Worm (Caenorhabditis elegans) whole organism, young adult: ENCODE data around the gene mtx-2.

ENCODE experiments used
- B0019.2 ChIP-seq: fragments of 200-800 bp; sonication (Bioruptor generic); conservative IDR thresholded peaks from 2 replicates; pipeline ENCODE4 v1.3.6; 2022; ENCODE audit warnings: missing genetic modification reagents, missing genetic modification characterization, missing compliant biosample characterization
- B0035.1 ChIP-seq: sonication (generic microtip); optimal IDR thresholded peaks from 2 replicates; lab custom pipeline; 2016; ENCODE audit warnings: missing genetic modification characterization, mild to moderate bottlenecking, missing compliant biosample characterization, missing genotype, missing genetic modification reagents
- F37B4.10 ChIP-seq: fragments of 200-800 bp; sonication (Bioruptor generic); IDR thresholded peaks from 2 replicates; pipeline ENCODE4 v1.3.6; 2022; ENCODE audit warnings: missing genetic modification characterization, missing compliant biosample characterization
- F49E8.2 ChIP-seq: sonication (generic microtip); optimal IDR thresholded peaks from 3 replicates; lab custom pipeline; 2017; ENCODE audit warnings: missing genetic modification characterization, mild to moderate bottlenecking, missing compliant biosample characterization, antibody characterized with exemption, moderate library complexity; ENCODE audit not compliant: insufficient read depth
- F52B5.7 ChIP-seq: sonication (generic microtip); optimal IDR thresholded peaks from 2 replicates; lab custom pipeline; 2016; ENCODE audit warnings: mild to moderate bottlenecking, missing genetic modification characterization, missing compliant biosample characterization
- F57C9.4 ChIP-seq: sonication (generic microtip); optimal IDR thresholded peaks from 2 replicates; lab custom pipeline; 2017; ENCODE audit warnings: mild to moderate bottlenecking, missing genetic modification characterization, missing compliant biosample characterization
- Y53F4B.3 ChIP-seq: fragments of 200-800 bp; sonication (Bioruptor generic); IDR thresholded peaks from 2 replicates; pipeline ENCODE4 v1.3.6; 2022; ENCODE audit warnings: missing genetic modification reagents, missing genetic modification characterization, missing compliant biosample characterization
- Y56A3A.18 ChIP-seq: fragments of 200-800 bp; sonication (Bioruptor generic); IDR thresholded peaks from 2 replicates; pipeline ENCODE4 v1.3.6; 2022; ENCODE audit warnings: missing genetic modification reagents, missing genetic modification characterization, missing compliant biosample characterization
- Y79H2A.3 ChIP-seq: fragments of 200-800 bp; sonication (Bioruptor generic); conservative IDR thresholded peaks from 2 replicates; pipeline ENCODE4 v1.3.6; 2022; ENCODE audit warnings: missing genetic modification reagents, missing genetic modification characterization, missing compliant biosample characterization
- ama-1 ChIP-seq, 3 experiments: fragments of 150-350 bp in 1 of 3; sonication (generic microtip) in 2 of 3; optimal IDR thresholded peaks; 2 replicates each; lab custom pipeline; 2014 to 2018; ENCODE audit warnings: missing biosample characterization in 2 of 3, missing genetic modification characterization in 2 of 3, missing genetic modification reagents in 2 of 3
- atf-7 ChIP-seq: sonication (generic microtip); optimal IDR thresholded peaks from 2 replicates; lab custom pipeline; 2017; ENCODE audit warnings: mild to moderate bottlenecking, missing genetic modification characterization, missing compliant biosample characterization
- ceh-40 ChIP-seq: fragments of 200-800 bp; sonication (Bioruptor generic); IDR thresholded peaks from 2 replicates; pipeline ENCODE4 v1.3.6; 2022; ENCODE audit warnings: missing genetic modification characterization, missing compliant biosample characterization
- ceh-79 ChIP-seq: sonication (generic microtip); optimal IDR thresholded peaks from 2 replicates; lab custom pipeline; 2017; ENCODE audit warnings: mild to moderate bottlenecking, missing genetic modification characterization, missing compliant biosample characterization
- ceh-91 ChIP-seq: fragments of 200-800 bp; sonication (Bioruptor generic); IDR thresholded peaks from 2 replicates; pipeline ENCODE4 v1.3.6; 2022; ENCODE audit warnings: missing genetic modification reagents, missing genetic modification characterization, missing compliant biosample characterization
- die-1 ChIP-seq: sonication (generic microtip); optimal IDR thresholded peaks from 2 replicates; lab custom pipeline; 2016; ENCODE audit warnings: missing genotype, mild to moderate bottlenecking, missing genetic modification characterization, missing compliant biosample characterization
- efl-1 ChIP-seq: fragments of 150-350 bp; optimal IDR thresholded peaks from 2 replicates; lab custom pipeline; 2014; ENCODE audit warnings: missing biosample characterization, missing genetic modification reagents, missing genetic modification characterization
- egl-18 ChIP-seq: fragments of 200-800 bp; sonication (Bioruptor generic); IDR thresholded peaks from 2 replicates; pipeline ENCODE4 v1.3.6; 2022; ENCODE audit warnings: missing genetic modification reagents, missing genetic modification characterization, missing compliant biosample characterization
- ekl-4 ChIP-seq: fragments of 200-800 bp; sonication (Bioruptor generic); IDR thresholded peaks from 2 replicates; pipeline ENCODE4 v1.3.6; 2022; ENCODE audit warnings: missing genetic modification reagents, missing genetic modification characterization, missing compliant biosample characterization
- him-1 ChIP-seq: sonication (generic microtip); optimal IDR thresholded peaks from 2 replicates; lab custom pipeline; 2016; ENCODE audit warnings: missing genotype, missing genetic modification reagents, missing genetic modification characterization, missing compliant biosample characterization
- hlh-12 ChIP-seq: sonication (generic microtip); optimal IDR thresholded peaks from 2 replicates; lab custom pipeline; 2016; ENCODE audit warnings: missing genetic modification characterization, missing compliant biosample characterization
- hmg-20 ChIP-seq: fragments of 200-800 bp; sonication (Bioruptor generic); IDR thresholded peaks from 2 replicates; pipeline ENCODE4 v1.3.6; 2022; ENCODE audit warnings: missing genetic modification reagents, missing genetic modification characterization, missing compliant biosample characterization
- hrde-1 ChIP-seq: sonication (generic microtip); optimal IDR thresholded peaks from 2 replicates; lab custom pipeline; 2016; ENCODE audit warnings: missing genetic modification characterization, mild to moderate bottlenecking, missing compliant biosample characterization, moderate library complexity, missing genotype, missing genetic modification reagents, borderline replicate concordance
- hsf-1 ChIP-seq: fragments of 200-800 bp; sonication (Bioruptor generic); IDR thresholded peaks from 2 replicates; pipeline ENCODE4 v1.3.6; 2022; ENCODE audit warnings: missing genetic modification reagents, missing genetic modification characterization, missing compliant biosample characterization
- lin-54 ChIP-seq: fragments of 200-800 bp; sonication (Bioruptor generic); optimal IDR thresholded peaks from 2 replicates; lab custom pipeline; 2018; ENCODE audit warnings: mild to moderate bottlenecking, missing genetic modification characterization, missing compliant biosample characterization
- lsl-1 ChIP-seq: fragments of 200-800 bp; sonication (Bioruptor generic); optimal IDR thresholded peaks from 2 replicates; lab custom pipeline; 2018; ENCODE audit warnings: mild to moderate bottlenecking, missing genetic modification characterization, moderate library complexity, missing compliant biosample characterization
- madf-10 ChIP-seq: sonication (generic microtip); optimal IDR thresholded peaks from 2 replicates; lab custom pipeline; 2016; ENCODE audit warnings: mild to moderate bottlenecking, missing genetic modification characterization, missing compliant biosample characterization
- mel-28 ChIP-seq: sonication (generic microtip); optimal IDR thresholded peaks from 2 replicates; lab custom pipeline; 2016; ENCODE audit warnings: borderline replicate concordance, mild to moderate bottlenecking, missing genetic modification characterization, missing compliant biosample characterization
- nfya-1 ChIP-seq: sonication (generic microtip); optimal IDR thresholded peaks from 2 replicates; lab custom pipeline; 2017; ENCODE audit warnings: antibody characterized with exemption, missing compliant biosample characterization, missing genetic modification characterization, borderline replicate concordance; ENCODE audit not compliant: insufficient read depth
- nfya-2 ChIP-seq: fragments of 200-800 bp; sonication (Bioruptor generic); IDR thresholded peaks from 2 replicates; pipeline ENCODE4 v1.3.6; 2022; ENCODE audit warnings: missing genetic modification reagents, missing genetic modification characterization, missing compliant biosample characterization
- nfyb-1 ChIP-seq: fragments of 200-800 bp; sonication (Bioruptor generic); IDR thresholded peaks from 2 replicates; pipeline ENCODE4 v1.3.6; 2022; ENCODE audit warnings: missing genetic modification reagents, missing genetic modification characterization, missing compliant biosample characterization
- nhr-120 ChIP-seq: fragments of 200-800 bp; sonication (Bioruptor generic); IDR thresholded peaks from 2 replicates; pipeline ENCODE4 v1.3.6; 2022; ENCODE audit warnings: missing genetic modification characterization, missing compliant biosample characterization
- nhr-179 ChIP-seq: sonication (generic microtip); optimal IDR thresholded peaks from 2 replicates; lab custom pipeline; 2016; ENCODE audit warnings: mild to moderate bottlenecking, missing genetic modification characterization, missing compliant biosample characterization
- nhr-27 ChIP-seq: fragments of 200-800 bp; sonication (Bioruptor generic); optimal IDR thresholded peaks from 2 replicates; lab custom pipeline; 2018; ENCODE audit warnings: mild to moderate bottlenecking, missing genetic modification characterization, moderate library complexity, missing compliant biosample characterization
- nhr-80 ChIP-seq: sonication (generic microtip); optimal IDR thresholded peaks from 2 replicates; lab custom pipeline; 2016; ENCODE audit warnings: missing genetic modification characterization, missing compliant biosample characterization
- nhr-90 ChIP-seq: sonication (generic microtip); optimal IDR thresholded peaks from 2 replicates; lab custom pipeline; 2016; ENCODE audit warnings: missing genotype, mild to moderate bottlenecking, missing genetic modification characterization, missing compliant biosample characterization
- pha-4 ChIP-seq: fragments of 150-350 bp; sonication (generic microtip); optimal IDR thresholded peaks from 2 replicates; lab custom pipeline; 2014; ENCODE audit warnings: missing biosample characterization, missing genetic modification reagents, missing genetic modification characterization
- rcor-1 ChIP-seq: fragments of 200-800 bp; sonication (Bioruptor generic); IDR thresholded peaks from 2 replicates; pipeline ENCODE4 v1.3.6; 2022; ENCODE audit warnings: missing genetic modification reagents, missing genetic modification characterization, missing compliant biosample characterization
- rpc-1 ChIP-seq, 2 experiments: fragments of 150-350 bp in 1 of 2; sonication (generic microtip) in 1 of 2; optimal IDR thresholded peaks; 2 replicates each; lab custom pipeline; 2014 to 2018; ENCODE audit warnings: missing biosample characterization in 1 of 2, missing genetic modification characterization in 1 of 2, missing genetic modification reagents in 1 of 2, missing genotype in 1 of 2
- sea-2 ChIP-seq: fragments of 200-800 bp; sonication (Bioruptor generic); IDR thresholded peaks from 2 replicates; pipeline ENCODE4 v1.3.6; 2022; ENCODE audit warnings: missing genetic modification characterization, missing compliant biosample characterization
- snpc-1.3 ChIP-seq: sonication (generic microtip); optimal IDR thresholded peaks from 2 replicates; lab custom pipeline; 2017; ENCODE audit warnings: missing genetic modification characterization, mild to moderate bottlenecking, missing compliant biosample characterization, antibody characterized with exemption, moderate library complexity, missing genotype, missing genetic modification reagents; ENCODE audit not compliant: insufficient read depth
- unc-62 ChIP-seq: fragments of 150-350 bp; optimal IDR thresholded peaks from 2 replicates; lab custom pipeline; 2014; ENCODE audit warnings: missing biosample characterization, missing genetic modification reagents, missing genetic modification characterization
- zfh-2 ChIP-seq: fragments of 200-800 bp; sonication (Bioruptor generic); conservative IDR thresholded peaks from 2 replicates; pipeline ENCODE4 v1.3.6; 2022; ENCODE audit warnings: missing genetic modification reagents, missing genetic modification characterization, missing compliant biosample characterization
- ztf-25 ChIP-seq: fragments of 200-800 bp; sonication (Bioruptor generic); IDR thresholded peaks from 2 replicates; pipeline ENCODE4 v1.3.6; 2022; ENCODE audit warnings: missing genetic modification reagents, missing genetic modification characterization, missing compliant biosample characterization
- ztf-3 ChIP-seq: fragments of 200-800 bp; sonication (Bioruptor generic); optimal IDR thresholded peaks from 2 replicates; lab custom pipeline; 2018; ENCODE audit warnings: mild to moderate bottlenecking, missing genetic modification characterization, missing compliant biosample characterization
- ztf-6 ChIP-seq: fragments of 200-800 bp; sonication (Bioruptor generic); IDR thresholded peaks from 2 replicates; pipeline ENCODE4 v1.3.6; 2022; ENCODE audit warnings: missing genetic modification reagents, missing genetic modification characterization, missing compliant biosample characterization

Gene mtx-2

DNA sequence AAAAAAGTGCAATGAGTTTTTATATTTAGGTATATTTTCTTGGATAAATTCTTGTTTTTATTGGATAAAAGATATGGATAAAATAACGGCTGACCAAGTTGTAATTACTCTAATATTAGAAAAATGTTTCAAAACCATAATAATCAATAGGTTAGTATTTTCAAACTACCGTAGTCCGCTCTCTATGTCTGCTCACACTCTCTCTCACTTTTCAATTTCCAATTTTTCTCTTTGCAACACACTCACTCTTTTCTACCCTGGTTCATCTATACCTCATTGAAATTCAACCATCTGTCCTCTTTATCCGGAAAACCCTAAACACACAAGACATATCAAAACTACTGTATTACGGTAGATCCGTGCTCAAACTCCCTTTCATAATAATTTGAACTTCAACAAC, 15.9 kb upstream of the mtx-2 start:
- TF ChIP-seq efl-1 (no peak), F52B5.7 (tag; lab: Kevin White, UChicago) (no peak), rcor-1 (no peak), rpc-1 (optimal IDR thresholded peaks at IDR 0.05; lab: Kevin White, UChicago) (no peak), rpc-1 (tag; optimal IDR thresholded peaks at IDR 0.05; lab: Kevin White, UChicago) (no peak), nfyb-1 (GFP tag; lab: Robert Waterston, UW) (no peak), lin-54 (no peak), hmg-20 (GFP tag; lab: Robert Waterston, UW) (no peak), atf-7 (no peak)

DNA sequence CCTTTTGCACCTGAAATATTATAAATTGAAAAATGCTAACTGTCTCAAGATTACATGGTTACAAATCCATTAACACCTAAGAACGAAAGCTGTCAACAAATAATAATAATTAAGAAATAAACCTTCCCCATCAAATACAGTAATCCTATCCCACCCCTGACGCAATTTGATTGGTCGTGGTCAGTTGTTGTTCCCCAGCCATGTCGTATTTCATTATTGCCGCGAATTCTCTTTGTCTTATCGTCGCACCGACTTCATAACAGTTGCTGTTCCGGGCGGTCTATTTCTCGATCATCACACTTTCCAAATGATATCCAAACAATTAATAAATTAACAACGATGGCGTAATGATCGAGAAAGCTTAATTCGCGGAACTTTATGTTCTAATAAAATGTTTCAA, 15.1 kb upstream of the mtx-2 start:
- no peak for TF ChIP-seq ceh-40 (GFP tag; lab: Robert Waterston, UW)
- TF ChIP-seq Y79H2A.3: no peak
- no peak for TF ChIP-seq mel-28
- no peak for TF ChIP-seq efl-1
- no peak for TF ChIP-seq nhr-27 (tag; lab: Kevin White, UChicago)
- TF ChIP-seq nfya-1 (tag; lab: Kevin White, UChicago): no peak
- no peak for TF ChIP-seq F57C9.4
- TF ChIP-seq nfya-2: no peak
- TF ChIP-seq hlh-12 (tag; lab: Kevin White, UChicago): no peak
- no peak for TF ChIP-seq rpc-1 (optimal IDR thresholded peaks at IDR 0.05; lab: Kevin White, UChicago)
- no peak for TF ChIP-seq rpc-1 (tag; optimal IDR thresholded peaks at IDR 0.05; lab: Kevin White, UChicago)
- TF ChIP-seq ztf-3 (GFP tag; lab: Kevin White, UChicago): no peak
- TF ChIP-seq F37B4.10: no peak
- no peak for TF ChIP-seq unc-62
- TF ChIP-seq ceh-79: no peak
- no peak for TF ChIP-seq hrde-1 (tag; lab: Kevin White, UChicago)
- TF ChIP-seq nhr-179 (tag; lab: Kevin White, UChicago): no peak
- no peak for TF ChIP-seq nhr-120 (GFP tag; lab: Robert Waterston, UW)
- no peak for TF ChIP-seq egl-18 (GFP tag; lab: Robert Waterston, UW)
- no peak for TF ChIP-seq nhr-90 (tag; lab: Kevin White, UChicago)

DNA sequence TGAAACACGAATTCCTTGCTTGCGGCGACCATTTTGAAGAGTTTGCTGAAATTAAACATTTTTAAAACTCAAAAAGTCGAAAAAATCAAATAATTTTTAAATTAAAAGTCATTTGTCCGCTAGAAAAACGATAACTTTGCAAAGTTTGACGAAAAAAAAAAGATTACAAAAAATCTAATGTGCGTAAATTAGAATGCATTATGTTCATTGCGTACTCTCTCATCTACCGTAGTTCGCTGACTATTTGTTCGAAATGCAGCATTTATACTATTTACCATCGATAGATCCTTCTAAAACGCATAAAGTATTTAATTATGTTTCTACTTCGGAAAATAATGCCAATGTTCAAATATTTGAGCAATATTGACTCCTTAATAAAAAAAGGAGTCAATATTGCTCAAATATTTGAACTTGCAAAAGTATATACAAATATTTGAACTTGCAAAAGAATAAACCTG, 12.6 kb upstream of the mtx-2 start, which contains the start of gene bath-15:
TSS of gene bath-15 (minus strand) at position 51 of the 458 bp plus-strand sequence.
- TF ChIP-seq Y53F4B.3 (no peak), lsl-1 (GFP tag; lab: Kevin White, UChicago) (peak; percentile 61), B0019.2 (no peak), Y56A3A.18 (GFP tag; lab: Robert Waterston, UW) (no peak)

DNA sequence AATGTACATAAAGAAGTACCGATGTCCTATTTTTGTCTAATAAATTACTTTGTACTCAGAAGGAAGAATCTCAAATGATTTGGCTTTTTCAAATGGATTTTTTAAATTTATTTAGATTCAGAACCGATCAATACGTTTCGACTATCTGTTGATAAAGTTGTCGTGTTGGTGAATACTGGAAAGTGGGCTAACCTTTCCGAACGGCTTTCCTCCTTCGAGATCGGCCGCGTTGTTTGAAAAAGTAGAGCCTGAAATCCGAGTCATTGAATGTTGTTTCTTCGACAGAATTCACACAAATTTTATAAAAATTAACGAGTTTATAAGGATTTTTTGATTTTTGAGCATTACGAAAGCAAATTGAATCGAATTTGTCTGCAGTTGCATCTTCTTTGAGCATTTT, 10.4 kb upstream of the mtx-2 start:
- TF ChIP-seq zfh-2 (GFP tag; lab: Robert Waterston, UW): no peak
- TF ChIP-seq B0035.1 (tag; lab: Kevin White, UChicago): no peak
- no peak for TF ChIP-seq pha-4
- no peak for TF ChIP-seq ztf-25 (GFP tag; lab: Robert Waterston, UW)
- no peak for TF ChIP-seq ceh-91 (GFP tag; lab: Robert Waterston, UW)
- no peak for TF ChIP-seq ztf-6
- TF ChIP-seq hsf-1 (GFP tag; lab: Robert Waterston, UW): peak; percentile 61; the same call in 1 of the 2 replicates
- no peak for TF ChIP-seq F52B5.7 (tag; lab: Kevin White, UChicago)
- peak; percentile 36 for TF ChIP-seq hrde-1 (tag; lab: Kevin White, UChicago)
- no peak for TF ChIP-seq ama-1 (optimal IDR thresholded peaks at IDR 0.05; lab: Kevin White, UChicago)
- TF ChIP-seq ama-1 (GFP tag; optimal IDR thresholded peaks at IDR 0.05; lab: Kevin White, UChicago): peak in 1 of 2 experiments; percentile 36
- TF ChIP-seq hmg-20 (GFP tag; lab: Robert Waterston, UW): no peak
- no peak for TF ChIP-seq die-1 (tag; lab: Kevin White, UChicago)
- peak; percentile 12 for TF ChIP-seq F49E8.2 (tag; lab: Kevin White, UChicago)
- TF ChIP-seq ztf-3 (GFP tag; lab: Kevin White, UChicago): no peak
- no peak for TF ChIP-seq nhr-80 (tag; lab: Kevin White, UChicago)
- peak; percentile 59 for TF ChIP-seq him-1 (tag; lab: Kevin White, UChicago)
- no peak for TF ChIP-seq madf-10 (tag; lab: Kevin White, UChicago)
- TF ChIP-seq snpc-1.3 (tag; lab: Kevin White, UChicago): no peak
- TF ChIP-seq nhr-179 (tag; lab: Kevin White, UChicago): no peak
- TF ChIP-seq ekl-4: no peak
- TF ChIP-seq sea-2 (GFP tag; lab: Robert Waterston, UW): no peak
